Fruit fly (Drosophila melanogaster) whole organism, prepupa: Measurements from ENCODE around the gene Phlpp.

Experiments used
- Blimp-1 ChIP-seq: fragments of 200-800 bp; sonication (Bioruptor generic); optimal IDR thresholded peaks from 3 replicates; lab custom pipeline; 2017; ENCODE audit warnings: missing biosample characterization, missing genetic modification characterization, mild to moderate bottlenecking, moderate library complexity, missing genetic modification reagents
- CG10669 ChIP-seq: fragments of 200-800 bp; sonication (Bioruptor generic); optimal IDR thresholded peaks from 3 replicates; lab custom pipeline; 2018; ENCODE audit warnings: missing biosample characterization, mild to moderate bottlenecking, missing genetic modification characterization, moderate library complexity
- CG11294 ChIP-seq: fragments of 200-800 bp; sonication (Bioruptor generic); IDR thresholded peaks from 2 replicates; pipeline ENCODE4 v1.3.6; 2022; ENCODE audit warnings: missing biosample characterization, missing genetic modification characterization
- CG11762 ChIP-seq: fragments of 200-800 bp; sonication (Bioruptor generic); optimal IDR thresholded peaks from 3 replicates; lab custom pipeline; 2016; ENCODE audit warnings: missing biosample characterization, missing genetic modification characterization; ENCODE audit not compliant: insufficient read depth
- CG11902 ChIP-seq: fragments of 200-800 bp; sonication (Bioruptor generic); optimal IDR thresholded peaks from 3 replicates; lab custom pipeline; 2016; ENCODE audit warnings: missing biosample characterization, missing genetic modification characterization
- CG15336 ChIP-seq: fragments of 200-800 bp; sonication (Bioruptor generic); IDR thresholded peaks from 2 replicates; pipeline ENCODE4 v1.3.6; 2022; ENCODE audit warnings: missing biosample characterization, missing genetic modification characterization
- CG1621 ChIP-seq: fragments of 200-800 bp; sonication (Bioruptor generic); optimal IDR thresholded peaks from 3 replicates; lab custom pipeline; 2018; ENCODE audit warnings: missing biosample characterization, mild to moderate bottlenecking, missing genetic modification characterization
- CG3032 ChIP-seq: fragments of 200-800 bp; optimal IDR thresholded peaks from 2 replicates; lab custom pipeline; 2019; ENCODE audit warnings: missing biosample characterization, mild to moderate bottlenecking, missing genetic modification characterization, moderate library complexity
- CG32006 ChIP-seq: fragments of 200-800 bp; sonication (Bioruptor generic); optimal IDR thresholded peaks from 3 replicates; lab custom pipeline; 2017; ENCODE audit warnings: missing biosample characterization, mild to moderate bottlenecking, missing genetic modification characterization
- CG34406 ChIP-seq: fragments of 200-800 bp; sonication (Bioruptor generic); optimal IDR thresholded peaks from 3 replicates; lab custom pipeline; 2016; ENCODE audit warnings: missing biosample characterization, missing genetic modification characterization
- CG3919 ChIP-seq: fragments of 200-800 bp; sonication (Bioruptor generic); optimal IDR thresholded peaks from 3 replicates; lab custom pipeline; 2016; ENCODE audit warnings: missing biosample characterization, missing genetic modification characterization
- CG4318 ChIP-seq: fragments of 200-800 bp; sonication (Bioruptor generic); optimal IDR thresholded peaks from 3 replicates; lab custom pipeline; 2017; ENCODE audit warnings: missing biosample characterization, mild to moderate bottlenecking, missing genetic modification characterization
- CG6163 ChIP-seq: fragments of 200-800 bp; sonication (Bioruptor generic); IDR thresholded peaks from 3 replicates; pipeline ENCODE4 v1.3.6; 2022; ENCODE audit warnings: missing biosample characterization, missing genetic modification characterization
- CG6792 ChIP-seq: fragments of 200-800 bp; sonication (Bioruptor generic); optimal IDR thresholded peaks from 3 replicates; lab custom pipeline; 2016; ENCODE audit warnings: missing biosample characterization, missing genetic modification characterization
- CG6808 ChIP-seq: fragments of 200-800 bp; sonication (Bioruptor generic); optimal IDR thresholded peaks from 3 replicates; lab custom pipeline; 2017; ENCODE audit warnings: missing biosample characterization, missing genetic modification characterization, mild to moderate bottlenecking, moderate library complexity, missing genetic modification reagents
- CG7368 ChIP-seq: fragments of 200-800 bp; sonication (Bioruptor generic); optimal IDR thresholded peaks from 3 replicates; lab custom pipeline; 2016; ENCODE audit warnings: missing biosample characterization, missing genetic modification characterization
- CG8119 ChIP-seq: fragments of 200-800 bp; sonication (Bioruptor generic); IDR thresholded peaks from 3 replicates; pipeline ENCODE4 v1.3.6; 2022; ENCODE audit warnings: missing biosample characterization, missing genetic modification characterization
- CG8319 ChIP-seq: fragments of 200-800 bp; sonication (Bioruptor generic); optimal IDR thresholded peaks from 3 replicates; lab custom pipeline; 2016; ENCODE audit warnings: missing biosample characterization, missing genetic modification characterization
- Eip78C ChIP-seq: fragments of 200-800 bp; sonication (Bioruptor generic); peaks from one replicate; lab custom pipeline; 2016; ENCODE audit warnings: missing biosample characterization, missing genetic modification characterization
- Eip93F ChIP-seq: fragments of 200-800 bp; sonication (Bioruptor generic); optimal IDR thresholded peaks from 2 replicates; lab custom pipeline; 2016; ENCODE audit warnings: missing biosample characterization, mild to moderate bottlenecking, missing genetic modification characterization
- Ets21C ChIP-seq: fragments of 200-800 bp; sonication (Bioruptor generic); optimal IDR thresholded peaks from 3 replicates; lab custom pipeline; 2016; ENCODE audit warnings: missing biosample characterization, missing genetic modification characterization
- Gug ChIP-seq: fragments of 200-800 bp; sonication (Bioruptor generic); IDR thresholded peaks from 2 replicates; pipeline ENCODE4 v1.3.6; 2022; ENCODE audit warnings: missing biosample characterization, missing genetic modification characterization
- Hr38 ChIP-seq: sonication (Bioruptor generic); optimal IDR thresholded peaks from 2 replicates; lab custom pipeline; 2016; ENCODE audit warnings: missing biosample characterization, missing genetic modification characterization
- Hr39 ChIP-seq: fragments of 200-800 bp; sonication (Bioruptor generic); optimal IDR thresholded peaks from 2 replicates; lab custom pipeline; 2016; ENCODE audit warnings: missing biosample characterization, missing genetic modification characterization
- Hr4 ChIP-seq: fragments of 200-800 bp; sonication (Bioruptor generic); optimal IDR thresholded peaks from 3 replicates; lab custom pipeline; 2016; ENCODE audit warnings: missing biosample characterization, missing genetic modification characterization
- Lpt ChIP-seq: fragments of 200-800 bp; sonication (Bioruptor generic); optimal IDR thresholded peaks from 3 replicates; lab custom pipeline; 2016; ENCODE audit warnings: missing biosample characterization, missing genetic modification characterization
- Met ChIP-seq: fragments of 200-800 bp; sonication (Bioruptor generic); optimal IDR thresholded peaks from 3 replicates; lab custom pipeline; 2016; ENCODE audit warnings: missing biosample characterization, missing genetic modification characterization
- OdsH ChIP-seq: fragments of 200-800 bp; sonication (Bioruptor generic); optimal IDR thresholded peaks from 3 replicates; lab custom pipeline; 2016; ENCODE audit warnings: missing biosample characterization, missing genetic modification characterization
- Sox102F ChIP-seq: fragments of 200-800 bp; sonication (Bioruptor generic); optimal IDR thresholded peaks from 2 replicates; lab custom pipeline; 2016; ENCODE audit warnings: missing biosample characterization, mild to moderate bottlenecking, missing genetic modification characterization
- Sox15 ChIP-seq: fragments of 200-800 bp; sonication (Bioruptor generic); optimal IDR thresholded peaks from 3 replicates; lab custom pipeline; 2016; ENCODE audit warnings: missing biosample characterization, missing genetic modification characterization
- cyc ChIP-seq: fragments of 200-800 bp; sonication (Bioruptor generic); optimal IDR thresholded peaks from 3 replicates; lab custom pipeline; 2016; ENCODE audit warnings: missing biosample characterization, missing genetic modification characterization
- dsx ChIP-seq: fragments of 200-800 bp; optimal IDR thresholded peaks from 3 replicates; lab custom pipeline; 2019; ENCODE audit warnings: missing biosample characterization, mild to moderate bottlenecking, missing genetic modification characterization, moderate library complexity; ENCODE audit not compliant: poor library complexity, severe bottlenecking
- esn ChIP-seq: fragments of 200-800 bp; sonication (Bioruptor generic); optimal IDR thresholded peaks from 2 replicates; lab custom pipeline; 2016; ENCODE audit warnings: missing biosample characterization, mild to moderate bottlenecking, missing genetic modification characterization, moderate library complexity
- fd59A ChIP-seq: fragments of 200-800 bp; sonication (Bioruptor generic); optimal IDR thresholded peaks from 2 replicates; lab custom pipeline; 2017; ENCODE audit warnings: missing biosample characterization, mild to moderate bottlenecking, missing genetic modification characterization, missing genetic modification reagents
- fd85E ChIP-seq: fragments of 200-800 bp; sonication (Bioruptor generic); optimal IDR thresholded peaks from 3 replicates; lab custom pipeline; 2016; ENCODE audit warnings: missing biosample characterization, missing genetic modification characterization
- fkh ChIP-seq: fragments of 200-800 bp; sonication (Bioruptor generic); optimal IDR thresholded peaks from 3 replicates; lab custom pipeline; 2017; ENCODE audit warnings: missing biosample characterization, mild to moderate bottlenecking, missing genetic modification characterization, moderate library complexity
- lz ChIP-seq: fragments of 200-800 bp; sonication (Bioruptor generic); optimal IDR thresholded peaks from 3 replicates; lab custom pipeline; 2016; ENCODE audit warnings: missing biosample characterization, missing genetic modification characterization
- net ChIP-seq: fragments of 200-800 bp; sonication (Bioruptor generic); optimal IDR thresholded peaks from 3 replicates; lab custom pipeline; 2016; ENCODE audit warnings: missing biosample characterization, missing genetic modification characterization
- pdm3 ChIP-seq: fragments of 200-800 bp; sonication (Bioruptor generic); optimal IDR thresholded peaks from 3 replicates; lab custom pipeline; 2016; ENCODE audit warnings: missing biosample characterization, missing genetic modification characterization
- ss ChIP-seq, 2 experiments: fragments of 200-800 bp; sonication (Bioruptor generic); optimal IDR thresholded peaks; 2 replicates in 1 of 2; 3 replicates in 1 of 2; lab custom pipeline; 2017 to 2018; ENCODE audit warnings: mild to moderate bottlenecking in 2 of 2, missing biosample characterization in 2 of 2, missing genetic modification characterization in 2 of 2, moderate library complexity in 1 of 2
- svp ChIP-seq: fragments of 200-800 bp; sonication (Bioruptor generic); peaks from one replicate; lab custom pipeline; 2016; ENCODE audit warnings: missing biosample characterization, missing genetic modification characterization
- topi ChIP-seq: fragments of 200-800 bp; sonication (Bioruptor generic); optimal IDR thresholded peaks from 3 replicates; lab custom pipeline; 2016; ENCODE audit warnings: missing biosample characterization, missing genetic modification characterization
- vri ChIP-seq: fragments of 200-800 bp; sonication (Bioruptor generic); optimal IDR thresholded peaks from 3 replicates; lab custom pipeline; 2016; ENCODE audit warnings: missing biosample characterization, mild to moderate bottlenecking, missing genetic modification characterization

The Phlpp gene

dm6 chr2L:19009130-19009529 lies 49.8 kb upstream of the Phlpp start, which contains the start of gene RpL30 (continued):
- TF ChIP-seq Eip93F (GFP tag; lab: Kevin White, UChicago): no peak
- peak; percentile 82 for TF ChIP-seq lz (GFP tag; lab: Kevin White, UChicago)
- TF ChIP-seq CG8319: peak; percentile 56
- peak; percentile 87 for TF ChIP-seq esn (GFP tag; lab: Kevin White, UChicago)
- TF ChIP-seq OdsH (GFP tag; lab: Kevin White, UChicago): peak; percentile 62
- peak; percentile 91 for TF ChIP-seq CG6163 (GFP tag; lab: Robert Waterston, UW)
- peak; percentile 65 for TF ChIP-seq Hr39 (GFP tag; lab: Kevin White, UChicago)
- TF ChIP-seq CG10669 (GFP tag; lab: Kevin White, UChicago): peak; percentile 48
- TF ChIP-seq CG6792: peak; percentile 69
- peak; percentile 83 for TF ChIP-seq vri (GFP tag; lab: Kevin White, UChicago)

DNA sequence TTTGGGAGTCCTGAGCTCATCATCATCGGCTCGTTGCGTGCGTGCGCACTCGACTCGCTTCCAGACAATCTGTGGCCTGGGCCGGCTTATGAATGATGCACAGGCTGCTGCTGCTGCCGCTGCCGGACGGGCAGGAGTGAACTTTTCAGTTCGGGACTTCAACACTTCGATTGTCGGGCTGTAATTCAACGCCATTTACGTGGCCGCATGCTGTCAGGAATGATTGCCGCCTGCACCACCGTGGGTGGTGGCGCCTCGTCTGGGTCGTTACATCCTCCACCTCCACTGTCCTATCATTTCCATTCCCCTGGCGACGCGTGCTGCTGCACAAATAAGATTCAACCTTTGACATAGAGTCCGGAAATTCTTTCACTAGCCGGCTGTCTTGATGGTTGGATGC lies 48.9 kb upstream of the Phlpp start:
- no peak for TF ChIP-seq Sox15 (GFP tag; lab: Kevin White, UChicago)
- no peak for TF ChIP-seq CG11294
- TF ChIP-seq Blimp-1 (GFP tag; lab: Kevin White, UChicago): no peak
- no peak for TF ChIP-seq CG15336 (GFP tag; lab: Robert Waterston, UW)
- no peak for TF ChIP-seq Eip78C (GFP tag; lab: Kevin White, UChicago)
- no peak for TF ChIP-seq topi
- no peak for TF ChIP-seq vri (GFP tag; lab: Kevin White, UChicago)
- no peak for TF ChIP-seq Sox102F
- no peak for TF ChIP-seq lz (GFP tag; lab: Kevin White, UChicago)
- no peak for TF ChIP-seq esn (GFP tag; lab: Kevin White, UChicago)
- TF ChIP-seq CG32006 (GFP tag; lab: Kevin White, UChicago): no peak
- no peak for TF ChIP-seq Met (GFP tag; lab: Kevin White, UChicago)
- TF ChIP-seq ss (GFP tag; optimal IDR thresholded peaks at IDR 0.05; lab: Kevin White, UChicago): no peak
- no peak for TF ChIP-seq net (GFP tag; lab: Kevin White, UChicago)
- no peak for TF ChIP-seq Gug (GFP tag; lab: Robert Waterston, UW)
- no peak for TF ChIP-seq CG8119 (GFP tag; lab: Robert Waterston, UW)
- no peak for TF ChIP-seq CG10669 (GFP tag; lab: Kevin White, UChicago)

- TF ChIP-seq fd59A (GFP tag; lab: Kevin White, UChicago) (no peak), fd85E (GFP tag; lab: Kevin White, UChicago) (no peak), CG11902 (no peak)
Measured at dm6 chr2L:19010566-19010965, 48.4 kb upstream of the Phlpp start, which contains the start of gene robl37BC. TSS of gene robl37BC (plus strand) at chr2L:19010866.

DNA sequence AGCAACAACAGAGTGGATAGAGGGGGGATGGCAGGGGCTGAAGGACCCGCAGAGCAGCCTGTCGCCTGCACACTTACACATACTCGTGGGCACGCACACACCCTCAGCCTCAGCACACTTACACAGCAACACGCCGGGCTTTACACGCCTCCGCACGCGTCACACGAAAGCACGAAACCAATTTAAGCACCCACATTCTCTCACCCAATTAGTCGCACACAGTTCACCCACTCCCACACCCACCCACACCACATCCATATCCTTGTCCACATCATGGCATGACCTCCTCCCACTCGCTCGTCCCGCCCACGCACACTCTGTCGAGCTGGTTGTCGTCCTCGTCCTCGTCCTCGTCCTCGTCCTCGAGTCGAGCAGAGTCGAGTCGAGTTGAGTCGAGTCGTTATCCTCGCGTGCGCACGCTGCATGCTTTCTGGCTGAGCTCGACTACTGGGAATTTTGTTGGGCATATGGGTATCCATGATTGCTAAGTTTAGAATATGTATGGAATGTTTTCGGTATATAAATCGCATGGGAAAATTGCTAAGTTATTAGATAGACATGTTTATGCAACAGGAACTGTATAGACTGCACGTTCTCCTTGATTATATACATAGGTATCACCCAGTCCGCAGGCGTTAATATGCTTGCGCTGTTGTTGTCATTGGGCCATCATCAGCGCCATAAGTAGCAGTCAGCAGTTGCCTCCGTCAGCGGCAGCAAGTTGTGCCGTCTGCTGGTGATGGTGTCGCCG lies 46.9 kb upstream of the Phlpp start:
- TF ChIP-seq CG4318 (GFP tag; lab: Kevin White, UChicago): no peak
- TF ChIP-seq CG1621: peak; percentile 72
- TF ChIP-seq topi: peak; percentile 69
- peak; percentile 63 for TF ChIP-seq CG7368 (GFP tag; lab: Kevin White, UChicago)
- TF ChIP-seq dsx (GFP tag; lab: Kevin White, UChicago): peak; percentile 70
- TF ChIP-seq net (GFP tag; lab: Kevin White, UChicago): peak; percentile 67
- no peak for TF ChIP-seq Eip93F (GFP tag; lab: Kevin White, UChicago)
- TF ChIP-seq Hr4 (GFP tag; lab: Kevin White, UChicago): peak; percentile 75
- peak; percentile 15 for TF ChIP-seq fkh (GFP tag; lab: Kevin White, UChicago)
- no peak for TF ChIP-seq Hr38 (GFP tag; lab: Kevin White, UChicago)
- peak; percentile 8 for TF ChIP-seq Lpt
- peak; percentile 73 for TF ChIP-seq CG3919 (GFP tag; lab: Kevin White, UChicago)
- TF ChIP-seq CG34406: peak; percentile 60
- TF ChIP-seq CG3032 (tag; lab: Kevin White, UChicago): peak; percentile 76
- TF ChIP-seq svp (GFP tag; lab: Kevin White, UChicago): peak; percentile 85
- TF ChIP-seq CG11762 (GFP tag; lab: Kevin White, UChicago): peak; percentile 44
- peak; percentile 44 to 72 for TF ChIP-seq ss (GFP tag; optimal IDR thresholded peaks at IDR 0.05; lab: Kevin White, UChicago)
- TF ChIP-seq Eip78C (GFP tag; lab: Kevin White, UChicago): peak; percentile 88
- peak; percentile 54 for TF ChIP-seq vri (GFP tag; lab: Kevin White, UChicago)
- peak; percentile 77 for TF ChIP-seq esn (GFP tag; lab: Kevin White, UChicago)
- peak; percentile 80 for TF ChIP-seq lz (GFP tag; lab: Kevin White, UChicago)
- peak; percentile 75 for TF ChIP-seq cyc
- TF ChIP-seq Blimp-1 (GFP tag; lab: Kevin White, UChicago): no peak
- TF ChIP-seq Ets21C (GFP tag; lab: Kevin White, UChicago): peak; percentile 61
- peak; percentile 56 for TF ChIP-seq CG6808
- peak; percentile 74 for TF ChIP-seq Gug (GFP tag; lab: Robert Waterston, UW)
- peak; percentile 72 for TF ChIP-seq pdm3
